Worm (Caenorhabditis elegans): Measurements from ENCODE around the gene col-43.

Gene col-43

ce11 chrV:8031121-8031520, 19.6 kb downstream of the col-43 start, which contains the start of gene vars-1:
vars-1 (plus strand) TSS chrV:8031411.
- TF ChIP-seq W03F9.2 (tag; optimal IDR thresholded peaks at IDR 0.05) (no peak), him-1 (tag; optimal IDR thresholded peaks at IDR 0.05) (no peak), dao-5 (tag; optimal IDR thresholded peaks at IDR 0.05) (no peak)

- no peak for TF ChIP-seq dao-5 (tag; optimal IDR thresholded peaks at IDR 0.05)
- no peak for TF ChIP-seq him-1 (tag; optimal IDR thresholded peaks at IDR 0.05)
- TF ChIP-seq W03F9.2 (tag; optimal IDR thresholded peaks at IDR 0.05) = no peak
Observed at ce11 chrV:8028825-8029489, 21.8 kb downstream of the col-43 start, which contains the start of gene oma-2. oma-2 (plus strand) TSS chrV:8029439.

- TF ChIP-seq dao-5 (tag; optimal IDR thresholded peaks at IDR 0.05) (no peak), him-1 (tag; optimal IDR thresholded peaks at IDR 0.05) (no peak), W03F9.2 (tag; optimal IDR thresholded peaks at IDR 0.05) (no peak)
Observed at ce11 chrV:8027429-8028142, 23.1 kb downstream of the col-43 start.

ce11 chrV:8026343-8026742, 24.4 kb downstream of the col-43 start, which contains the start of gene F43H9.4:
F43H9.4 (plus strand) TSS chrV:8026708.
- TF ChIP-seq him-1 (tag; optimal IDR thresholded peaks at IDR 0.05) (no peak), dao-5 (tag; optimal IDR thresholded peaks at IDR 0.05) (no peak)

- TF ChIP-seq W03F9.2 (tag; optimal IDR thresholded peaks at IDR 0.05) (no peak), him-1 (tag; optimal IDR thresholded peaks at IDR 0.05) (no peak), dao-5 (tag; optimal IDR thresholded peaks at IDR 0.05) (no peak)
Observed at ce11 chrV:8025259-8025658, 25.5 kb downstream of the col-43 start.

- TF ChIP-seq W03F9.2 (tag; optimal IDR thresholded peaks at IDR 0.05) (no peak), dao-5 (tag; optimal IDR thresholded peaks at IDR 0.05) (no peak), him-1 (tag; optimal IDR thresholded peaks at IDR 0.05) (no peak)
Observed at ce11 chrV:8024752-8025151, 26.0 kb downstream of the col-43 start, which contains the start of gene F43H9.3. F43H9.3 (minus strand) TSS chrV:8024940.

- TF ChIP-seq dao-5 (tag; optimal IDR thresholded peaks at IDR 0.05) (no peak), him-1 (tag; optimal IDR thresholded peaks at IDR 0.05) (no peak), W03F9.2 (tag; optimal IDR thresholded peaks at IDR 0.05) (no peak)
Observed at ce11 chrV:8022040-8022439, 28.7 kb downstream of the col-43 start, which contains the start of gene ech-3. ech-3 (plus strand) TSS chrV:8022217.

ce11 chrV:8019783-8020182, 30.9 kb downstream of the col-43 start:
- TF ChIP-seq W03F9.2 (tag; optimal IDR thresholded peaks at IDR 0.05) = no peak
- TF ChIP-seq dao-5 (tag; optimal IDR thresholded peaks at IDR 0.05) = no peak
- no peak for TF ChIP-seq him-1 (tag; optimal IDR thresholded peaks at IDR 0.05)

- TF ChIP-seq dao-5 (tag; optimal IDR thresholded peaks at IDR 0.05) = no peak
- no peak for TF ChIP-seq him-1 (tag; optimal IDR thresholded peaks at IDR 0.05)
- no peak for TF ChIP-seq W03F9.2 (tag; optimal IDR thresholded peaks at IDR 0.05)
Observed at ce11 chrV:8018919-8019318, 31.8 kb downstream of the col-43 start.

ce11 chrV:8017924-8018323, 32.8 kb downstream of the col-43 start:
- TF ChIP-seq W03F9.2 (tag; optimal IDR thresholded peaks at IDR 0.05) (no peak), him-1 (tag; optimal IDR thresholded peaks at IDR 0.05) (no peak), dao-5 (tag; optimal IDR thresholded peaks at IDR 0.05) (no peak)

- TF ChIP-seq W03F9.2 (tag; optimal IDR thresholded peaks at IDR 0.05) = no peak
Observed at ce11 chrV:8016928-8017327, 33.8 kb downstream of the col-43 start, which contains the start of gene sptl-2. sptl-2 (plus strand) TSS chrV:8017207.

ce11 chrV:8013901-8014388, 36.8 kb downstream of the col-43 start, which contains the start of gene Y97E10AR.6:
Y97E10AR.6 (minus strand) TSS chrV:8013951.
- TF ChIP-seq W03F9.2 (tag; optimal IDR thresholded peaks at IDR 0.05) (peak; percentile 25), him-1 (tag; optimal IDR thresholded peaks at IDR 0.05) (no peak)

ce11 chrV:8012032-8012431, 38.7 kb downstream of the col-43 start, which contains the start of gene rpb-9:
rpb-9 (minus strand) TSS chrV:8012345.
- no peak for TF ChIP-seq him-1 (tag; optimal IDR thresholded peaks at IDR 0.05)
- TF ChIP-seq dao-5 (tag; optimal IDR thresholded peaks at IDR 0.05) = no peak
- TF ChIP-seq W03F9.2 (tag; optimal IDR thresholded peaks at IDR 0.05) = no peak

- TF ChIP-seq dao-5 (tag; optimal IDR thresholded peaks at IDR 0.05) (no peak), him-1 (tag; optimal IDR thresholded peaks at IDR 0.05) (no peak), W03F9.2 (tag; optimal IDR thresholded peaks at IDR 0.05) (no peak)
Observed at ce11 chrV:8010846-8011245, 39.9 kb downstream of the col-43 start, which contains the start of gene lmtr-2. lmtr-2 (minus strand) TSS chrV:8011106.
